Fruit fly (Drosophila melanogaster) whole organism, embryonic: ENCODE measurements around the gene Lsp1alpha.

Source experiments
- Antp ChIP-seq: fragments of 200-800 bp; sonication (Bioruptor generic); optimal IDR thresholded peaks from 3 replicates; lab custom pipeline; 2016; ENCODE audit warnings: missing biosample characterization, missing genetic modification characterization
- Blimp-1 ChIP-seq: fragments of 200-800 bp; sonication (Bioruptor generic); optimal IDR thresholded peaks from 3 replicates; lab custom pipeline; 2018; ENCODE audit warnings: missing biosample characterization, missing genetic modification characterization, mild to moderate bottlenecking, moderate library complexity, missing genetic modification reagents
- CG10274 ChIP-seq: fragments of 200-800 bp; sonication (Bioruptor generic); optimal IDR thresholded peaks from 3 replicates; lab custom pipeline; 2017; ENCODE audit warnings: missing biosample characterization, mild to moderate bottlenecking, missing genetic modification characterization
- CG11456 ChIP-seq: fragments of 200-800 bp; sonication (Bioruptor generic); IDR thresholded peaks from 3 replicates; pipeline ENCODE4 v1.3.6; 2022; ENCODE audit warnings: missing biosample characterization, missing genetic modification characterization
- CG11723 ChIP-seq: fragments of 200-800 bp; sonication (Bioruptor generic); optimal IDR thresholded peaks from 2 replicates; lab custom pipeline; 2017; ENCODE audit warnings: missing biosample characterization, mild to moderate bottlenecking, missing genetic modification characterization
- CG12769 ChIP-seq: fragments of 200-800 bp; sonication (Bioruptor generic); optimal IDR thresholded peaks from 2 replicates; lab custom pipeline; 2019; ENCODE audit warnings: missing biosample characterization, mild to moderate bottlenecking, missing genetic modification characterization, moderate library complexity
- CG15011 ChIP-seq: fragments of 200-800 bp; sonication (Bioruptor generic); optimal IDR thresholded peaks from 3 replicates; lab custom pipeline; 2018; ENCODE audit warnings: missing biosample characterization, mild to moderate bottlenecking, missing genetic modification characterization
- CG15696 ChIP-seq: fragments of 200-800 bp; sonication (Bioruptor generic); optimal IDR thresholded peaks from 2 replicates; lab custom pipeline; 2019; ENCODE audit warnings: missing biosample characterization, mild to moderate bottlenecking, missing genetic modification characterization, moderate library complexity
- CG17359 ChIP-seq: fragments of 200-800 bp; sonication (Bioruptor generic); optimal IDR thresholded peaks from 3 replicates; lab custom pipeline; 2018; ENCODE audit warnings: missing biosample characterization, mild to moderate bottlenecking, missing genetic modification characterization, moderate library complexity
- CG18262 ChIP-seq: fragments of 200-800 bp; optimal IDR thresholded peaks from 3 replicates; lab custom pipeline; 2019; ENCODE audit warnings: missing biosample characterization, mild to moderate bottlenecking, missing genetic modification characterization, moderate library complexity
- CG1832 ChIP-seq: fragments of 200-800 bp; sonication (Bioruptor generic); optimal IDR thresholded peaks from 2 replicates; lab custom pipeline; 2017; ENCODE audit warnings: missing biosample characterization, mild to moderate bottlenecking, missing genetic modification characterization, inconsistent platforms
- CG2120 ChIP-seq: fragments of 200-800 bp; sonication (Bioruptor generic); optimal IDR thresholded peaks from 3 replicates; lab custom pipeline; 2016; ENCODE audit warnings: missing biosample characterization, missing genetic modification characterization
- CG2875 ChIP-seq: fragments of 200-800 bp; sonication (Bioruptor generic); optimal IDR thresholded peaks from 2 replicates; lab custom pipeline; 2017; ENCODE audit warnings: missing biosample characterization, mild to moderate bottlenecking, missing genetic modification characterization, missing genetic modification reagents
- CG31224 ChIP-seq: fragments of 200-800 bp; sonication (Bioruptor generic); IDR thresholded peaks from 2 replicates; pipeline ENCODE4 v1.3.6; 2022; ENCODE audit warnings: missing biosample characterization, missing genetic modification characterization
- CG32767 ChIP-seq: fragments of 200-800 bp; sonication (Bioruptor generic); IDR thresholded peaks from 2 replicates; pipeline ENCODE4 v1.3.6; 2022; ENCODE audit warnings: missing biosample characterization, missing genetic modification characterization
- CG4730 ChIP-seq: fragments of 200-800 bp; sonication (Bioruptor generic); IDR thresholded peaks from 2 replicates; pipeline ENCODE4 v1.3.6; 2022; ENCODE audit warnings: missing biosample characterization, missing genetic modification characterization
- CG4820 ChIP-seq: fragments of 200-800 bp; sonication (Bioruptor generic); optimal IDR thresholded peaks from 3 replicates; lab custom pipeline; 2016; ENCODE audit warnings: missing biosample characterization, missing genetic modification characterization
- CkIIα-i1 ChIP-seq: fragments of 200-800 bp; sonication (Bioruptor generic); IDR thresholded peaks from 2 replicates; pipeline ENCODE4 v1.3.6; 2022; ENCODE audit warnings: missing biosample characterization, missing genetic modification characterization
- H15 ChIP-seq: fragments of 200-800 bp; sonication (Bioruptor generic); IDR thresholded peaks from 3 replicates; pipeline ENCODE4 v1.3.6; 2022; ENCODE audit warnings: missing biosample characterization, missing genetic modification characterization
- H2.0 ChIP-seq: fragments of 200-800 bp; sonication (Bioruptor generic); IDR thresholded peaks from 2 replicates; pipeline ENCODE4 v1.3.6; 2022; ENCODE audit warnings: missing biosample characterization, missing genetic modification characterization
- MBD-R2 ChIP-seq: fragments of 200-800 bp; sonication (Bioruptor generic); IDR thresholded peaks from 2 replicates; pipeline ENCODE4 v1.3.6; 2022; ENCODE audit warnings: missing biosample characterization, missing genetic modification characterization
- MESR4 ChIP-seq: fragments of 200-800 bp; sonication (Bioruptor generic); optimal IDR thresholded peaks from 2 replicates; lab custom pipeline; 2018; ENCODE audit warnings: missing biosample characterization, mild to moderate bottlenecking, missing genetic modification characterization, moderate library complexity
- Max ChIP-seq: fragments of 200-800 bp; sonication (Bioruptor generic); optimal IDR thresholded peaks from 2 replicates; lab custom pipeline; 2016; ENCODE audit warnings: missing biosample characterization, mild to moderate bottlenecking, missing genetic modification characterization
- Scr ChIP-seq: fragments of 200-800 bp; sonication (Bioruptor generic); IDR thresholded peaks from 2 replicates; pipeline ENCODE4 v1.3.6; 2022; ENCODE audit warnings: missing biosample characterization, missing genetic modification characterization; ENCODE audit not compliant: partially characterized antibody
- Ssrp ChIP-seq: fragments of 200-800 bp; sonication (Bioruptor generic); optimal IDR thresholded peaks from 2 replicates; lab custom pipeline; 2018; ENCODE audit warnings: missing biosample characterization, mild to moderate bottlenecking, missing genetic modification characterization, moderate library complexity
- Taf1 ChIP-seq: fragments of 200-800 bp; sonication (Bioruptor generic); IDR thresholded peaks from 2 replicates; pipeline ENCODE4 v1.3.6; 2022; ENCODE audit warnings: missing biosample characterization, missing genetic modification characterization
- Tbp ChIP-seq: fragments of >200 bp; optimal IDR thresholded peaks from 2 replicates; lab custom pipeline; 2018; ENCODE audit warnings: missing biosample characterization, missing genetic modification characterization
- Usf ChIP-seq: fragments of 200-800 bp; sonication (Bioruptor generic); optimal IDR thresholded peaks from 2 replicates; lab custom pipeline; 2017; ENCODE audit warnings: missing genotype, missing biosample characterization, missing genetic modification characterization
- Xbp1 ChIP-seq: fragments of 200-800 bp; sonication (Bioruptor generic); optimal IDR thresholded peaks from 3 replicates; lab custom pipeline; 2016; ENCODE audit warnings: missing biosample characterization, mild to moderate bottlenecking, missing genetic modification characterization
- ap ChIP-seq: fragments of 200-800 bp; sonication (Bioruptor generic); IDR thresholded peaks from 2 replicates; pipeline ENCODE4 v1.3.6; 2022; ENCODE audit warnings: missing biosample characterization, missing genetic modification characterization
- ase ChIP-seq: fragments of 200-800 bp; sonication (Bioruptor generic); IDR thresholded peaks from 3 replicates; pipeline ENCODE4 v1.3.6; 2022; ENCODE audit warnings: missing biosample characterization, missing genetic modification characterization
- cas ChIP-seq: fragments of 200-800 bp; sonication (Bioruptor generic); IDR thresholded peaks from 2 replicates; pipeline ENCODE4 v1.3.6; 2022; ENCODE audit warnings: missing biosample characterization, missing genetic modification characterization
- eyg ChIP-seq: fragments of 200-800 bp; sonication (Bioruptor generic); optimal IDR thresholded peaks from 3 replicates; lab custom pipeline; 2016; ENCODE audit warnings: missing biosample characterization, missing genetic modification characterization
- gcm2 ChIP-seq: fragments of 200-800 bp; sonication (Bioruptor generic); optimal IDR thresholded peaks from 2 replicates; lab custom pipeline; 2016; ENCODE audit warnings: missing biosample characterization, missing genetic modification characterization
- grau ChIP-seq: fragments of 200-800 bp; optimal IDR thresholded peaks from 3 replicates; lab custom pipeline; 2019; ENCODE audit warnings: missing biosample characterization, mild to moderate bottlenecking, missing genetic modification characterization, moderate library complexity
- grn ChIP-seq: fragments of 200-800 bp; sonication (Bioruptor generic); optimal IDR thresholded peaks from 3 replicates; lab custom pipeline; 2017; ENCODE audit warnings: missing biosample characterization, missing genetic modification characterization
- hbn ChIP-seq: fragments of 200-800 bp; sonication (Bioruptor generic); IDR thresholded peaks from 2 replicates; pipeline ENCODE4 v1.3.6; 2022; ENCODE audit warnings: missing biosample characterization, missing genetic modification characterization; ENCODE audit not compliant: partially characterized antibody
- inv ChIP-seq: fragments of 200-800 bp; sonication (Bioruptor generic); IDR thresholded peaks from 2 replicates; pipeline ENCODE4 v1.3.6; 2022; ENCODE audit warnings: missing biosample characterization, missing genetic modification characterization; ENCODE audit not compliant: partially characterized antibody
- odd ChIP-seq: fragments of 200-800 bp; sonication (Bioruptor generic); optimal IDR thresholded peaks from 2 replicates; lab custom pipeline; 2017; ENCODE audit warnings: missing biosample characterization, mild to moderate bottlenecking, missing genetic modification characterization
- pb ChIP-seq: fragments of 200-800 bp; sonication (Bioruptor generic); optimal IDR thresholded peaks from 3 replicates; lab custom pipeline; 2016; ENCODE audit warnings: missing biosample characterization, missing genetic modification characterization
- peb ChIP-seq: fragments of 200-800 bp; sonication (Bioruptor generic); IDR thresholded peaks from 2 replicates; pipeline ENCODE4 v1.3.6; 2022; ENCODE audit warnings: missing biosample characterization, missing genetic modification characterization
- psq ChIP-seq: fragments of 200-800 bp; sonication (Bioruptor generic); optimal IDR thresholded peaks from 2 replicates; lab custom pipeline; 2017; ENCODE audit warnings: missing biosample characterization, missing genetic modification characterization
- row ChIP-seq: fragments of 200-800 bp; sonication (Bioruptor generic); IDR thresholded peaks from 3 replicates; pipeline ENCODE4 v1.3.6; 2022; ENCODE audit warnings: missing biosample characterization, missing genetic modification characterization
- sens-2 ChIP-seq: fragments of 200-800 bp; sonication (Bioruptor generic); IDR thresholded peaks from 2 replicates; pipeline ENCODE4 v1.3.6; 2022; ENCODE audit warnings: missing biosample characterization, missing genetic modification characterization
- stc ChIP-seq: fragments of 200-800 bp; sonication (Bioruptor generic); IDR thresholded peaks from 2 replicates; pipeline ENCODE4 v1.3.6; 2022; ENCODE audit warnings: missing biosample characterization, missing genetic modification characterization
- sug ChIP-seq: fragments of 200-800 bp; optimal IDR thresholded peaks from 2 replicates; lab custom pipeline; 2019; ENCODE audit warnings: missing biosample characterization, mild to moderate bottlenecking, missing genetic modification characterization, moderate library complexity
- tna ChIP-seq: fragments of 200-800 bp; sonication (Bioruptor generic); IDR thresholded peaks from 2 replicates; pipeline ENCODE4 v1.3.6; 2022; ENCODE audit warnings: missing biosample characterization, missing genetic modification characterization; ENCODE audit not compliant: partially characterized antibody
- tx ChIP-seq: fragments of 200-800 bp; sonication (Bioruptor generic); optimal IDR thresholded peaks from 2 replicates; lab custom pipeline; 2016; ENCODE audit warnings: missing biosample characterization, missing genetic modification characterization
- unpg ChIP-seq: fragments of 200-800 bp; sonication (Bioruptor generic); optimal IDR thresholded peaks from 3 replicates; lab custom pipeline; 2018; ENCODE audit warnings: missing biosample characterization, mild to moderate bottlenecking, missing genetic modification characterization, moderate library complexity
- zf30C ChIP-seq: fragments of 200-800 bp; sonication (Bioruptor generic); optimal IDR thresholded peaks from 3 replicates; lab custom pipeline; 2018; ENCODE audit warnings: missing biosample characterization, mild to moderate bottlenecking, missing genetic modification characterization

Lsp1alpha gene

dm6 chrX:12462936-12463558 lies 27.0 kb upstream of the Lsp1alpha start, which contains the start of the genes Rab40 and CG42258 (continued):
- 0 out of 2 replicates have a peak, but pooled peaks have one; percentile 7 for TF ChIP-seq cas (GFP tag; lab: Robert Waterston, UW)
- no peak for TF ChIP-seq Usf
- no peak; the same call in 2 of the 3 replicates for TF ChIP-seq H15 (GFP tag; lab: Robert Waterston, UW)
- no peak for TF ChIP-seq grn (GFP tag; lab: Kevin White, UChicago)
- 0 out of 2 replicates have a peak, but pooled peaks have one; percentile 37 for TF ChIP-seq sens-2 (GFP tag; lab: Robert Waterston, UW)
- peak; percentile 73 for TF ChIP-seq Scr
- TF ChIP-seq stc (GFP tag; lab: Robert Waterston, UW) = no peak
- TF ChIP-seq MESR4 (GFP tag; lab: Kevin White, UChicago) = no peak
- peak; percentile 30 for TF ChIP-seq Antp (GFP tag; lab: Kevin White, UChicago)
- no peak for TF ChIP-seq CG12769 (tag; lab: Kevin White, UChicago)
- TF ChIP-seq CG15696 (tag; lab: Kevin White, UChicago) = peak; percentile 25
- peak; percentile 42 for TF ChIP-seq sug (tag; lab: Kevin White, UChicago)
- TF ChIP-seq CG1832 (GFP tag; lab: Kevin White, UChicago) = no peak
- TF ChIP-seq tna (GFP tag; lab: Robert Waterston, UW) = no peak
- no peak for TF ChIP-seq ase (GFP tag; lab: Robert Waterston, UW)
- peak; percentile 2; the same call in 1 of the 2 replicates for TF ChIP-seq H2.0 (GFP tag; lab: Robert Waterston, UW)
- no peak for TF ChIP-seq CG17359 (tag; lab: Kevin White, UChicago)
- peak; percentile 66 for TF ChIP-seq inv (GFP tag; lab: Robert Waterston, UW)
- TF ChIP-seq eyg (GFP tag; lab: Kevin White, UChicago) = no peak
- peak; percentile 56 for TF ChIP-seq hbn (GFP tag; lab: Robert Waterston, UW)
- TF ChIP-seq CkIIα-i1 (GFP tag; lab: Robert Waterston, UW) = no peak
- TF ChIP-seq odd (GFP tag; lab: Kevin White, UChicago) = no peak
- TF ChIP-seq zf30C (GFP tag; lab: Kevin White, UChicago) = no peak
- TF ChIP-seq MBD-R2 (GFP tag; lab: Robert Waterston, UW) = no peak; the same call in none of the 2 replicates
- no peak for TF ChIP-seq gcm2 (GFP tag; lab: Kevin White, UChicago)
- no peak for TF ChIP-seq CG11723 (GFP tag; lab: Kevin White, UChicago)
- peak; percentile 55 for TF ChIP-seq CG18262 (tag; lab: Kevin White, UChicago)
- TF ChIP-seq pb (GFP tag; lab: Kevin White, UChicago) = no peak
- TF ChIP-seq CG2120 (GFP tag; lab: Kevin White, UChicago) = peak; percentile 67
- peak; percentile 20; the same call in 2 of the 3 replicates for TF ChIP-seq CG11456 (GFP tag; lab: Robert Waterston, UW)
- peak; percentile 0 for TF ChIP-seq Blimp-1
- peak; percentile 30; the same call in 1 of the 2 replicates for TF ChIP-seq CG4730
- no peak for TF ChIP-seq tx (GFP tag; lab: Kevin White, UChicago)
- no peak for TF ChIP-seq peb (GFP tag; lab: Robert Waterston, UW)
- peak; percentile 72 for TF ChIP-seq row (GFP tag; lab: Robert Waterston, UW)
- peak; percentile 32 for TF ChIP-seq CG4820 (GFP tag; lab: Kevin White, UChicago)
- no peak for TF ChIP-seq CG10274 (GFP tag; lab: Kevin White, UChicago)
- TF ChIP-seq Xbp1 (GFP tag; lab: Kevin White, UChicago) = peak; percentile 60
- no peak for TF ChIP-seq CG32767
- TF ChIP-seq unpg = no peak
- no peak for TF ChIP-seq ap (GFP tag; lab: Robert Waterston, UW)
- no peak for TF ChIP-seq psq (GFP tag; lab: Kevin White, UChicago)
- TF ChIP-seq CG31224 (GFP tag; lab: Robert Waterston, UW) = no peak
- no peak for TF ChIP-seq CG15011 (GFP tag; lab: Kevin White, UChicago)
- no peak for TF ChIP-seq CG2875 (GFP tag; lab: Kevin White, UChicago)
- no peak for TF ChIP-seq Taf1
- TF ChIP-seq Max (GFP tag; lab: Kevin White, UChicago) = peak; percentile 16
- no peak for TF ChIP-seq Tbp
- peak; percentile 33 for TF ChIP-seq grau (tag; lab: Kevin White, UChicago)
- TF ChIP-seq Ssrp (tag; lab: Kevin White, UChicago) = peak; percentile 3
